Fruit fly (Drosophila melanogaster): ENCODE measurements around the gene fbl.

DNA sequence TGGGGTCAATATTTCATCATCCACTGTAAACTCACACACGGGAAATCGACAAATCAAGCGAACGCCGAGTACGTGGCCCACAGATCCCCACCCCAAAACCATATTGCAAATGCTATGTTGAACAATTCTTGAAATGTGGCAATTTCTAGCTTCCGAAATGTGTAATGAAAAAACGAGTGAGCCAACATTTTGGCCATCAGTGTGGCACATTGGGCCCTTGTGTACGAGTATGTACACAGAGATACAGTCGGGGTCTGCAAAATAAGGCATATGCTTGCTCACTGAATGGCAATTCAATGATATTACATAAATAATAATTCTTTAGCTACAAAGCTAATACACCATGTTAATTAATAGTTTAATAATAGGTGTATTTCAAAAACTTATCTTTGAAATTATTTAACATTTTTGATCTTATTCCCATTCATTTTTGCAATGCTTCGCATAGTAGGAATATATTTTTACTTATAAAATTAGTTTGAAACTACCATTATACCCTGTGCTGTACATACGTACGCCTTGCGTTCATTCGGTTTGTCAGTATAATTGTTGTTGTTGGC, 15.4 kb downstream of the fbl start:
- TF ChIP-seq CG34367 (tag; optimal IDR thresholded peaks at IDR 0.05), result peak; percentile 84
- TF ChIP-seq CG8159 (tag; optimal IDR thresholded peaks at IDR 0.05), result peak; percentile 92
- TF ChIP-seq CG14655 (GFP tag; optimal IDR thresholded peaks at IDR 0.05), result peak; percentile 95
- peak; percentile 65; the same call in 1 of the 2 replicates for TF ChIP-seq rn (GFP tag; IDR thresholded peaks at IDR 0.05)
- TF ChIP-seq CG9948 (tag; optimal IDR thresholded peaks at IDR 0.05), result peak; percentile 92
- TF ChIP-seq CG17806 (tag; optimal IDR thresholded peaks at IDR 0.05), result peak; percentile 92
- peak; percentile 88 for TF ChIP-seq Pif1B (GFP tag; optimal IDR thresholded peaks at IDR 0.05)
- TF ChIP-seq D1 (tag; optimal IDR thresholded peaks at IDR 0.05), result peak; percentile 81
- peak; percentile 82 for TF ChIP-seq CG12605 (GFP tag; IDR thresholded peaks at IDR 0.05)
- TF ChIP-seq fd96Ca (GFP tag; IDR thresholded peaks at IDR 0.05), result peak; percentile 84
- TF ChIP-seq Pif1A (GFP tag; optimal IDR thresholded peaks at IDR 0.05), result peak; percentile 89
- peak; percentile 86 for TF ChIP-seq Snoo (tag; optimal IDR thresholded peaks at IDR 0.05)
- TF ChIP-seq CG10348 (GFP tag; IDR thresholded peaks at IDR 0.05), result peak; percentile 74; the same call in 1 of the 2 replicates

All from whole organism, pupa.